Worm (Caenorhabditis elegans) whole organism, midembryonic: Measurements from ENCODE around the gene sds-22.

ENCODE experiments used
- T22C8.4 ChIP-seq: fragments of 200-800 bp; sonication (Bioruptor generic); IDR thresholded peaks from 2 replicates; pipeline ENCODE4 v1.3.6; 2022; ENCODE audit warnings: missing genetic modification characterization, missing compliant biosample characterization
- ztf-29 ChIP-seq: fragments of 200-800 bp; sonication (Bioruptor generic); IDR thresholded peaks from 2 replicates; pipeline ENCODE4 v1.3.6; 2022; ENCODE audit warnings: missing genetic modification reagents, missing genetic modification characterization, missing compliant biosample characterization

- TF ChIP-seq T22C8.4 (GFP tag; lab: Robert Waterston, UW) (no peak), ztf-29 (GFP tag; lab: Robert Waterston, UW) (no peak)
Observed at ce11 chrII:7827883-7828282, 30.3 kb upstream of the sds-22 start.
